Worm (Caenorhabditis elegans): ENCODE results near the gene nas-29.
"Not testable (repeated sequence)": the region's sequence is repeated elsewhere in the genome, so short reads cannot be mapped to it uniquely, and the experiment has no call there.

The nas-29 gene

DNA sequence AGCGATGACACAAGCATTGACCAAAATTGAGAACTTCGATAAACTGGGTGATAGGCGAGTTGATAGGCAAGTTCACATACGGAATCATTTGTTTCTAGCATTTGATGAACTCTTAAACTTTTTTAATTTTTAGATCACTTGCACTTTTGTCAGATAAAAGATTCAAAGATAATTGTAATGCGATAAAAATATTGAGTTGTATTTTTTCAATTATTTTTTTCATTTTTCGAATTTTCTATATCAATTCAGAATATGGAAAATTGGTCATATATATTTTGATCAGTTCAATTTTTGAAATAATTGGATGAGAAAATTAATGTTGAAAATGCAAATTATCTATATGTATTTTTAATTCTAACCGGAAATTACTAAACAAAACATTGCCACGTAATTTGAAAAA lies 24.9 kb upstream of the nas-29 start, which contains the start of gene srb-3:
srb-3 (minus strand) TSS at position 101 of the 400 bp plus-strand sequence.
- TF ChIP-seq mls-2 (tag; optimal IDR thresholded peaks at IDR 0.05), result no peak
- no peak for TF ChIP-seq ztf-11 (tag; optimal IDR thresholded peaks at IDR 0.05)
- no peak for TF ChIP-seq sem-2 (GFP tag; optimal IDR thresholded peaks at IDR 0.05)
- TF ChIP-seq blmp-1 (tag; optimal IDR thresholded peaks at IDR 0.05), result no peak
- TF ChIP-seq snpc-4 (tag; optimal IDR thresholded peaks at IDR 0.05), result no peak
- no peak for TF ChIP-seq nhr-76 (tag; optimal IDR thresholded peaks at IDR 0.05)
- TF ChIP-seq ham-2 (GFP tag; optimal IDR thresholded peaks at IDR 0.05), result no peak

- no peak for TF ChIP-seq nhr-28 (tag; optimal IDR thresholded peaks at IDR 0.05)
- no peak for TF ChIP-seq unc-120 (tag; optimal IDR thresholded peaks at IDR 0.05; ENCODE audit: poor library complexity, severe bottlenecking)
- TF ChIP-seq M03D4.4 (tag; optimal IDR thresholded peaks at IDR 0.05), result no peak
- no peak for TF ChIP-seq elt-1 (tag; optimal IDR thresholded peaks at IDR 0.05; ENCODE audit: borderline replicate concordance, insufficient read depth)
- TF ChIP-seq flh-1 (GFP tag; optimal IDR thresholded peaks at IDR 0.05), result no peak
- TF ChIP-seq unc-39 (tag; optimal IDR thresholded peaks at IDR 0.05), result no peak
- TF ChIP-seq zip-8 (tag; optimal IDR thresholded peaks at IDR 0.05), result no peak
- TF ChIP-seq nhr-12 (tag; optimal IDR thresholded peaks at IDR 0.05), result no peak
- TF ChIP-seq ces-1 (GFP tag; optimal IDR thresholded peaks at IDR 0.05), result no peak
- TF ChIP-seq mep-1 (tag; optimal IDR thresholded peaks at IDR 0.05), result no peak
- TF ChIP-seq pha-4 (tag; optimal IDR thresholded peaks at IDR 0.05), result no peak
- no peak for TF ChIP-seq ztf-11 (tag; optimal IDR thresholded peaks at IDR 0.05)
- no peak for TF ChIP-seq lin-32 (GFP tag; optimal IDR thresholded peaks at IDR 0.05)
- TF ChIP-seq hlh-1 (tag; optimal IDR thresholded peaks at IDR 0.05), result no peak
- no peak for TF ChIP-seq ceh-39 (tag; optimal IDR thresholded peaks at IDR 0.05)
These were observed 21.4 kb upstream of the nas-29 start, which contains the start of gene srb-5 for ce11 chrII:5163283-5163682. Gene srb-5, minus strand, starts transcription at chrII:5163383.

ce11 chrII:5161102-5161501 lies 19.3 kb upstream of the nas-29 start, which contains the start of gene C27D6.11:
Gene C27D6.11, minus strand, starts transcription at chrII:5161202.
- TF ChIP-seq elt-1 (tag; optimal IDR thresholded peaks at IDR 0.05; ENCODE audit: borderline replicate concordance, insufficient read depth) (no peak), elt-3 (tag; optimal IDR thresholded peaks at IDR 0.05) (no peak), nhr-2 (tag; optimal IDR thresholded peaks at IDR 0.05) (no peak), cnd-1 (tag; optimal IDR thresholded peaks at IDR 0.05) (no peak), nhr-12 (tag; optimal IDR thresholded peaks at IDR 0.05) (no peak), snpc-4 (tag; optimal IDR thresholded peaks at IDR 0.05) (no peak), blmp-1 (tag; optimal IDR thresholded peaks at IDR 0.05) (no peak), mls-2 (tag; optimal IDR thresholded peaks at IDR 0.05) (no peak), mab-5 (tag; optimal IDR thresholded peaks at IDR 0.05) (no peak), unc-120 (tag; optimal IDR thresholded peaks at IDR 0.05; ENCODE audit: poor library complexity, severe bottlenecking) (no peak), nhr-76 (tag; optimal IDR thresholded peaks at IDR 0.05) (no peak), lsy-2 (tag; optimal IDR thresholded peaks at IDR 0.05) (no peak)

DNA sequence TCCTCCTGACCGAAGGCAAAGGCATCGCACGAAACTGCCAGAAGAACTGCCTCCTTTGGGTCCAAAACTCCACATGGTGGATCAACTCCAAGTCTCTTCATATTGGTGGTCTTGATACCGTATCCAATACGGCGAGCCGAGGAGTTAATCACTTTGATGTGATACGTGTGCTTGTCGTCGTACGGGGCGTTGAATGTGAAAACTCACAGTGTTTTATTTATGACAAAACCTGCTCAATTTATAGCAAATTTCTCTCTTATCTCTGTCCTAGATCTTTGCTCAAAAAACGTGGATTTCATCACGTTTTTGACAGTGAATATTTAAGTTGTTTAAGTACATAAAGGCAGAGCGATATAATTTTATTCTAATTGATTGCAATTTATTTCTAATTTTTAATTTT lies 16.9 kb upstream of the nas-29 start, which contains the start of gene F58A6.9:
F58A6.9 (minus strand) TSS at position 101 of the 400 bp plus-strand sequence.
- TF ChIP-seq unc-62 (GFP tag; optimal IDR thresholded peaks at IDR 0.05); sptf-1 (tag; optimal IDR thresholded peaks at IDR 0.05); lin-32 (GFP tag; optimal IDR thresholded peaks at IDR 0.05): not testable (repeated sequence)

DNA sequence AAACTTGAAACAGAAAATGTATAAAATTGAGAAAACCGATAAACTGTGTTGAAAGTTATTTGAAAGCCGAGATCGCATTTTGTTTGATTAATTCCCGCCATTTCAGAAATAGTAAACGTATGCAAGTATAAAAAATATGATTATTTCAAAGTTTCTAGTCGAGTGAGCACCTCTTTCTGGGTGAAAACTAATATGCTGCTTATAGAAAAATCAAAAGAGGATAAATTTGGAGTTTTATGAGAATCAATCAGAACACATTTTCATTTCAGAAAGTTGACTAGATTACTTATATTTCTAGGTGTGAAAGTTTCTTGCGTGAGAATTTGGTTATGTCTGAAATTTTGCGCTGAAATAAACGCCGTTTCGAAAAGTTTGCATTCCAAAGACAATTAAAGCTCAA lies 15.7 kb upstream of the nas-29 start, which contains the start of gene srb-13:
srb-13 (minus strand) TSS at position 101 of the 400 bp plus-strand sequence.
- TF ChIP-seq ham-2 (GFP tag; optimal IDR thresholded peaks at IDR 0.05) (no peak), nhr-237 (tag; optimal IDR thresholded peaks at IDR 0.05) (no peak), tbx-8 (GFP tag; optimal IDR thresholded peaks at IDR 0.05) (no peak), cnd-1 (tag; optimal IDR thresholded peaks at IDR 0.05) (no peak), ceh-43 (GFP tag; optimal IDR thresholded peaks at IDR 0.05) (no peak), flh-1 (GFP tag; optimal IDR thresholded peaks at IDR 0.05) (no peak), blmp-1 (tag; optimal IDR thresholded peaks at IDR 0.05) (no peak), unc-39 (tag; optimal IDR thresholded peaks at IDR 0.05) (no peak), elt-1 (tag; optimal IDR thresholded peaks at IDR 0.05; ENCODE audit: borderline replicate concordance, insufficient read depth) (no peak), sem-2 (GFP tag; optimal IDR thresholded peaks at IDR 0.05) (no peak), snpc-4 (tag; optimal IDR thresholded peaks at IDR 0.05) (no peak), M03D4.4 (tag; optimal IDR thresholded peaks at IDR 0.05) (no peak), ceh-39 (tag; optimal IDR thresholded peaks at IDR 0.05) (no peak), hlh-1 (tag; optimal IDR thresholded peaks at IDR 0.05) (no peak), elt-3 (tag; optimal IDR thresholded peaks at IDR 0.05) (no peak), sptf-1 (tag; optimal IDR thresholded peaks at IDR 0.05) (no peak)

All from whole organism, mixed stage, embryonic.